Fruit fly (Drosophila melanogaster) whole organism, prepupa: ENCODE data around the gene CG4098.
A peak's percentile ranks its signal among the peaks of the same experiment; 100 is the strongest.

Source experiments
- CG10631 ChIP-seq: fragments of 200-800 bp; sonication (Bioruptor generic); optimal IDR thresholded peaks from 2 replicates; lab custom pipeline; 2016; ENCODE audit warnings: missing biosample characterization, missing genetic modification characterization
- CG10669 ChIP-seq: fragments of 200-800 bp; sonication (Bioruptor generic); optimal IDR thresholded peaks from 3 replicates; lab custom pipeline; 2018; ENCODE audit warnings: missing biosample characterization, mild to moderate bottlenecking, missing genetic modification characterization, moderate library complexity
- CG11762 ChIP-seq: fragments of 200-800 bp; sonication (Bioruptor generic); optimal IDR thresholded peaks from 3 replicates; lab custom pipeline; 2016; ENCODE audit warnings: missing biosample characterization, missing genetic modification characterization; ENCODE audit not compliant: insufficient read depth
- CG1621 ChIP-seq: fragments of 200-800 bp; sonication (Bioruptor generic); optimal IDR thresholded peaks from 3 replicates; lab custom pipeline; 2018; ENCODE audit warnings: missing biosample characterization, mild to moderate bottlenecking, missing genetic modification characterization
- CG3032 ChIP-seq: fragments of 200-800 bp; optimal IDR thresholded peaks from 2 replicates; lab custom pipeline; 2019; ENCODE audit warnings: missing biosample characterization, mild to moderate bottlenecking, missing genetic modification characterization, moderate library complexity
- CG31627 ChIP-seq: fragments of 200-800 bp; sonication (Bioruptor generic); optimal IDR thresholded peaks from 3 replicates; lab custom pipeline; 2016; ENCODE audit warnings: missing biosample characterization, missing genetic modification characterization
- CG32006 ChIP-seq: fragments of 200-800 bp; sonication (Bioruptor generic); optimal IDR thresholded peaks from 3 replicates; lab custom pipeline; 2017; ENCODE audit warnings: missing biosample characterization, mild to moderate bottlenecking, missing genetic modification characterization
- CG34406 ChIP-seq: fragments of 200-800 bp; sonication (Bioruptor generic); optimal IDR thresholded peaks from 3 replicates; lab custom pipeline; 2016; ENCODE audit warnings: missing biosample characterization, missing genetic modification characterization
- CG3919 ChIP-seq: fragments of 200-800 bp; sonication (Bioruptor generic); optimal IDR thresholded peaks from 3 replicates; lab custom pipeline; 2016; ENCODE audit warnings: missing biosample characterization, missing genetic modification characterization
- CG6163 ChIP-seq: fragments of 200-800 bp; sonication (Bioruptor generic); IDR thresholded peaks from 3 replicates; pipeline ENCODE4 v1.3.6; 2022; ENCODE audit warnings: missing biosample characterization, missing genetic modification characterization
- CG6276 ChIP-seq: fragments of 200-800 bp; sonication (Bioruptor generic); optimal IDR thresholded peaks from 2 replicates; lab custom pipeline; 2017; ENCODE audit warnings: missing biosample characterization, mild to moderate bottlenecking, missing genetic modification characterization
- CG6854 ChIP-seq: fragments of 200-800 bp; sonication (Bioruptor generic); optimal IDR thresholded peaks from 2 replicates; lab custom pipeline; 2017; ENCODE audit warnings: missing biosample characterization, mild to moderate bottlenecking, missing genetic modification characterization
- CG7368 ChIP-seq: fragments of 200-800 bp; sonication (Bioruptor generic); optimal IDR thresholded peaks from 3 replicates; lab custom pipeline; 2016; ENCODE audit warnings: missing biosample characterization, missing genetic modification characterization
- CG8319 ChIP-seq: fragments of 200-800 bp; sonication (Bioruptor generic); optimal IDR thresholded peaks from 3 replicates; lab custom pipeline; 2016; ENCODE audit warnings: missing biosample characterization, missing genetic modification characterization
- CG8632 ChIP-seq: fragments of 200-800 bp; sonication (Bioruptor generic); optimal IDR thresholded peaks from 3 replicates; lab custom pipeline; 2016; ENCODE audit warnings: missing biosample characterization, missing genetic modification characterization
- CG9139 ChIP-seq: fragments of 200-800 bp; sonication (Bioruptor generic); optimal IDR thresholded peaks from 3 replicates; lab custom pipeline; 2017; ENCODE audit warnings: missing biosample characterization, mild to moderate bottlenecking, missing genetic modification characterization
- Eip75B ChIP-seq: fragments of 200-800 bp; sonication (Bioruptor generic); optimal IDR thresholded peaks from 3 replicates; lab custom pipeline; 2016; ENCODE audit warnings: missing biosample characterization, missing genetic modification characterization
- Eip78C ChIP-seq: fragments of 200-800 bp; sonication (Bioruptor generic); peaks from one replicate; lab custom pipeline; 2016; ENCODE audit warnings: missing biosample characterization, missing genetic modification characterization
- Eip93F ChIP-seq: fragments of 200-800 bp; sonication (Bioruptor generic); optimal IDR thresholded peaks from 2 replicates; lab custom pipeline; 2016; ENCODE audit warnings: missing biosample characterization, mild to moderate bottlenecking, missing genetic modification characterization
- Gug ChIP-seq: fragments of 200-800 bp; sonication (Bioruptor generic); IDR thresholded peaks from 2 replicates; pipeline ENCODE4 v1.3.6; 2022; ENCODE audit warnings: missing biosample characterization, missing genetic modification characterization
- Hr39 ChIP-seq: fragments of 200-800 bp; sonication (Bioruptor generic); optimal IDR thresholded peaks from 2 replicates; lab custom pipeline; 2016; ENCODE audit warnings: missing biosample characterization, missing genetic modification characterization
- Hr4 ChIP-seq: fragments of 200-800 bp; sonication (Bioruptor generic); optimal IDR thresholded peaks from 3 replicates; lab custom pipeline; 2016; ENCODE audit warnings: missing biosample characterization, missing genetic modification characterization
- Lpt ChIP-seq: fragments of 200-800 bp; sonication (Bioruptor generic); optimal IDR thresholded peaks from 3 replicates; lab custom pipeline; 2016; ENCODE audit warnings: missing biosample characterization, missing genetic modification characterization
- Met ChIP-seq: fragments of 200-800 bp; sonication (Bioruptor generic); optimal IDR thresholded peaks from 3 replicates; lab custom pipeline; 2016; ENCODE audit warnings: missing biosample characterization, missing genetic modification characterization
- OdsH ChIP-seq: fragments of 200-800 bp; sonication (Bioruptor generic); optimal IDR thresholded peaks from 3 replicates; lab custom pipeline; 2016; ENCODE audit warnings: missing biosample characterization, missing genetic modification characterization
- Smox ChIP-seq: fragments of 200-800 bp; sonication (Bioruptor generic); optimal IDR thresholded peaks from 3 replicates; lab custom pipeline; 2016; ENCODE audit warnings: missing biosample characterization, missing genetic modification characterization
- Sox102F ChIP-seq: fragments of 200-800 bp; sonication (Bioruptor generic); optimal IDR thresholded peaks from 2 replicates; lab custom pipeline; 2016; ENCODE audit warnings: missing biosample characterization, mild to moderate bottlenecking, missing genetic modification characterization
- Sox14 ChIP-seq: fragments of 200-800 bp; sonication (Bioruptor generic); optimal IDR thresholded peaks from 3 replicates; lab custom pipeline; 2016; ENCODE audit warnings: missing biosample characterization, missing genetic modification characterization
- Sox15 ChIP-seq: fragments of 200-800 bp; sonication (Bioruptor generic); optimal IDR thresholded peaks from 3 replicates; lab custom pipeline; 2016; ENCODE audit warnings: missing biosample characterization, missing genetic modification characterization
- achi ChIP-seq: fragments of 200-800 bp; sonication (Bioruptor generic); optimal IDR thresholded peaks from 3 replicates; lab custom pipeline; 2016; ENCODE audit warnings: missing biosample characterization, missing genetic modification characterization
- acj6 ChIP-seq: fragments of 200-800 bp; sonication (Bioruptor generic); optimal IDR thresholded peaks from 3 replicates; lab custom pipeline; 2016; ENCODE audit warnings: missing biosample characterization, missing genetic modification characterization
- cyc ChIP-seq: fragments of 200-800 bp; sonication (Bioruptor generic); optimal IDR thresholded peaks from 3 replicates; lab custom pipeline; 2016; ENCODE audit warnings: missing biosample characterization, missing genetic modification characterization
- dsx ChIP-seq: fragments of 200-800 bp; optimal IDR thresholded peaks from 3 replicates; lab custom pipeline; 2019; ENCODE audit warnings: missing biosample characterization, mild to moderate bottlenecking, missing genetic modification characterization, moderate library complexity; ENCODE audit not compliant: poor library complexity, severe bottlenecking
- eg ChIP-seq: fragments of 200-800 bp; sonication (Bioruptor generic); IDR thresholded peaks from 3 replicates; pipeline ENCODE4 v1.3.6; 2022; ENCODE audit warnings: missing biosample characterization, missing genetic modification characterization
- esn ChIP-seq: fragments of 200-800 bp; sonication (Bioruptor generic); optimal IDR thresholded peaks from 2 replicates; lab custom pipeline; 2016; ENCODE audit warnings: missing biosample characterization, mild to moderate bottlenecking, missing genetic modification characterization, moderate library complexity
- fd59A ChIP-seq: fragments of 200-800 bp; sonication (Bioruptor generic); optimal IDR thresholded peaks from 2 replicates; lab custom pipeline; 2017; ENCODE audit warnings: missing biosample characterization, mild to moderate bottlenecking, missing genetic modification characterization, missing genetic modification reagents
- fd85E ChIP-seq: fragments of 200-800 bp; sonication (Bioruptor generic); optimal IDR thresholded peaks from 3 replicates; lab custom pipeline; 2016; ENCODE audit warnings: missing biosample characterization, missing genetic modification characterization
- lz ChIP-seq: fragments of 200-800 bp; sonication (Bioruptor generic); optimal IDR thresholded peaks from 3 replicates; lab custom pipeline; 2016; ENCODE audit warnings: missing biosample characterization, missing genetic modification characterization
- pdm3 ChIP-seq: fragments of 200-800 bp; sonication (Bioruptor generic); optimal IDR thresholded peaks from 3 replicates; lab custom pipeline; 2016; ENCODE audit warnings: missing biosample characterization, missing genetic modification characterization
- salr ChIP-seq, 2 experiments: fragments of 200-800 bp; sonication (Bioruptor generic); optimal IDR thresholded peaks; 3 replicates each; lab custom pipeline; 2016 to 2018; ENCODE audit warnings: missing biosample characterization in 2 of 2, missing genetic modification characterization in 2 of 2, mild to moderate bottlenecking in 1 of 2
- spab ChIP-seq: fragments of 200-800 bp; sonication (Bioruptor generic); optimal IDR thresholded peaks from 2 replicates; lab custom pipeline; 2017; ENCODE audit warnings: missing biosample characterization, mild to moderate bottlenecking, missing genetic modification characterization, missing genetic modification reagents
- ss ChIP-seq, 2 experiments: fragments of 200-800 bp; sonication (Bioruptor generic); optimal IDR thresholded peaks; 2 replicates in 1 of 2; 3 replicates in 1 of 2; lab custom pipeline; 2017 to 2018; ENCODE audit warnings: mild to moderate bottlenecking in 2 of 2, missing biosample characterization in 2 of 2, missing genetic modification characterization in 2 of 2, moderate library complexity in 1 of 2
- svp ChIP-seq: fragments of 200-800 bp; sonication (Bioruptor generic); peaks from one replicate; lab custom pipeline; 2016; ENCODE audit warnings: missing biosample characterization, missing genetic modification characterization
- topi ChIP-seq: fragments of 200-800 bp; sonication (Bioruptor generic); optimal IDR thresholded peaks from 3 replicates; lab custom pipeline; 2016; ENCODE audit warnings: missing biosample characterization, missing genetic modification characterization
- vri ChIP-seq: fragments of 200-800 bp; sonication (Bioruptor generic); optimal IDR thresholded peaks from 3 replicates; lab custom pipeline; 2016; ENCODE audit warnings: missing biosample characterization, mild to moderate bottlenecking, missing genetic modification characterization

CG4098 gene

DNA sequence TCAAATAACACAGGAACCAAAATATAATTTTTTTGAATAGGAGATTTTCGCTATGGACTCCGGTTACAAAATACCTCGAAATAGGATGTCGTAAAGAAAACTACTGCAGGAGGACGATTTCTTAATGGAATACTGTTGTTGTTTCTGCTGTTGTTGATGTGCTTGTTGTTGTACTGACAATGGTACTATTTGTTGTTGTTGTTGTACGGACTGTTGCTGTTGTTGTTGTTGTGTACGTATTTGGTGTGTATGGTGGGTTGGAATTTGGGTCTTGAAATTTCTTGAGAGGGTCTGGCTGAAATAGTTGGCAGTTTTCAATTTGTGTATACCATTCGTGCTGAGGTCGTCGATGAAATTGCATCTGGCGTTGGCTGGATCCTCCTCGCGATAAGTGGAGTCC is 17.1 kb upstream of the CG4098 start:
- TF ChIP-seq Sox14 (GFP tag; lab: Kevin White, UChicago), result no peak

DNA sequence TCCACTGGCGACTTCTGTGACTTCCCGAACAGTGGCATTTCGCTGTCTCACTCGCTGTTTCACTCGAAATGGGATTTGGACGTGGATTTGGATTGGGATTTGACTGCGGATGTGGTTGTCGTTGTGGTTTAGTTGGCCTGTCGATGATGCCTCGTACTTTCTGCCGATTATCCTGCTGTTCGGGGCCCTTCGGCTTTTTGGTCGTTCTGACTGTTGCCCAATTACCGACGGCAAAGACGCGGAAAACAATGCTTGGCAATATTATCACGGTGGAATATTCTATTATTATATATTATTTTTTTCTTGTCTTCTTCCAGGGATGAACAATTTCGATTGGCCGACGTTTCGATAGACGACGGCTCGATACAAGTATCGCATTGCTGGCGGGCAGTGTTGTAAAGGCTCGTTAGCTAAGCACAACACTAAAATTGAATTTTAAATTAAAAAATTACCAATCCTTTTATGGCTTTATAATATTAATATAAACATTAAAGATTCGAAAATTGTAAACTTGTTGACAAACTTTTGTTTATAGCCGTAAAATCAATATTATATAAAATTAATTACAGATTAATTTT is 6.1 kb upstream of the CG4098 start, which contains the start of gene Mo25:
Gene Mo25 (minus strand): TSS at position 341 of the 578 bp plus-strand sequence.
- no peak for TF ChIP-seq Hr4
- TF ChIP-seq esn (GFP tag; lab: Kevin White, UChicago), result peak; percentile 57
- TF ChIP-seq Eip93F (GFP tag; lab: Kevin White, UChicago), result peak; percentile 59
- peak; percentile 46 for TF ChIP-seq topi
- TF ChIP-seq Sox14 (GFP tag; lab: Kevin White, UChicago), result peak; percentile 36
- no peak for TF ChIP-seq CG10669 (GFP tag; lab: Kevin White, UChicago)
- no peak for TF ChIP-seq CG6163 (GFP tag; lab: Robert Waterston, UW)
- peak; percentile 12 for TF ChIP-seq CG31627 (GFP tag; lab: Kevin White, UChicago)
- peak; percentile 24 for TF ChIP-seq pdm3 (GFP tag; lab: Kevin White, UChicago)
- TF ChIP-seq acj6, result peak; percentile 35
- peak; percentile 70 for TF ChIP-seq Eip78C (GFP tag; lab: Kevin White, UChicago)
- TF ChIP-seq Gug (GFP tag; lab: Robert Waterston, UW), result no peak
- peak; percentile 13 for TF ChIP-seq cyc (GFP tag; lab: Kevin White, UChicago)
- no peak for TF ChIP-seq CG7368 (GFP tag; lab: Kevin White, UChicago)
- TF ChIP-seq Sox15, result no peak
- peak; percentile 15 for TF ChIP-seq CG3032 (tag; lab: Kevin White, UChicago)
- no peak for TF ChIP-seq CG6276 (GFP tag; lab: Kevin White, UChicago)
- no peak for TF ChIP-seq spab (GFP tag; lab: Kevin White, UChicago)
- no peak for TF ChIP-seq Eip75B
- TF ChIP-seq vri, result peak; percentile 57
- peak; percentile 39 for TF ChIP-seq lz
- TF ChIP-seq CG3919, result peak; percentile 52
- TF ChIP-seq CG10631, result peak; percentile 34
- TF ChIP-seq OdsH, result peak; percentile 42
- TF ChIP-seq Smox, result peak; percentile 49
- peak; percentile 45 for TF ChIP-seq Met
- no peak for TF ChIP-seq achi (GFP tag; lab: Kevin White, UChicago)
- TF ChIP-seq CG34406 (GFP tag; lab: Kevin White, UChicago), result peak; percentile 3
- TF ChIP-seq CG6854 (GFP tag; lab: Kevin White, UChicago), result peak; percentile 0
- TF ChIP-seq Hr39 (GFP tag; lab: Kevin White, UChicago), result peak; percentile 19
- peak; percentile 67 for TF ChIP-seq Sox102F (GFP tag; lab: Kevin White, UChicago)

DNA sequence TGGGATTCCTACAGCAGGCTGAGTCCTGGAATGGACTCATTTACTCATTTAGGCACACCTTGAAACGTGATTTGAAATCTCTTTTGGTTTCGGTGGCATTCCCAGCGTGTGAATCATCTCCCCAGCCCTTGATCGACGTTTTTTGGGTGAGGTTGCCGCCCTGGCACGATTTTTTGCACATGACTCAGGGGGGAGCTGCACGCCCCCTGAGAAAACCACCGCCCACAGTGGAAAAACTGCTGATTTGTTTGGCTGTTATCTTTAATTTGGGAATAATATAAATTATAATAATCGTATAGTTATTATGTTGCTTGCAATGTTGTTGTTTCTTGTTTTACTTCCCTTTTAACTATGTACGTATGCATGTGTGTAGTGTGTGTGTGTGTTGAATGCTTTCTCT is 3.8 kb upstream of the CG4098 start:
- peak; percentile 14 for TF ChIP-seq CG31627 (GFP tag; lab: Kevin White, UChicago)
- no peak for TF ChIP-seq CG1621 (tag; lab: Kevin White, UChicago)
- peak; percentile 26 for TF ChIP-seq esn (GFP tag; lab: Kevin White, UChicago)
- no peak for TF ChIP-seq fd59A (GFP tag; lab: Kevin White, UChicago)
- no peak for TF ChIP-seq CG8319 (GFP tag; lab: Kevin White, UChicago)
- TF ChIP-seq Met, result peak; percentile 1
- no peak for TF ChIP-seq CG11762 (GFP tag; lab: Kevin White, UChicago)
- TF ChIP-seq Hr39 (GFP tag; lab: Kevin White, UChicago), result no peak
- TF ChIP-seq OdsH, result no peak
- TF ChIP-seq CG8632 (GFP tag; lab: Kevin White, UChicago), result no peak
- TF ChIP-seq Sox102F (GFP tag; lab: Kevin White, UChicago), result peak; percentile 21
- no peak for TF ChIP-seq CG9139 (GFP tag; lab: Kevin White, UChicago)
- TF ChIP-seq CG10631, result no peak
- no peak for TF ChIP-seq Lpt (GFP tag; lab: Kevin White, UChicago)
- no peak for TF ChIP-seq topi
- TF ChIP-seq CG10669 (GFP tag; lab: Kevin White, UChicago), result no peak
- no peak for TF ChIP-seq Gug (GFP tag; lab: Robert Waterston, UW)
- no peak for TF ChIP-seq fd85E (GFP tag; lab: Kevin White, UChicago)
- TF ChIP-seq Eip75B, result no peak
- TF ChIP-seq eg (GFP tag; lab: Robert Waterston, UW), result no peak
- TF ChIP-seq ss (GFP tag; optimal IDR thresholded peaks at IDR 0.05; lab: Kevin White, UChicago), result no peak
- TF ChIP-seq CG6854 (GFP tag; lab: Kevin White, UChicago), result no peak
- no peak for TF ChIP-seq salr (GFP tag; optimal IDR thresholded peaks at IDR 0.05; lab: Kevin White, UChicago)
- peak; percentile 53 for TF ChIP-seq Eip78C (GFP tag; lab: Kevin White, UChicago)
- no peak for TF ChIP-seq spab (GFP tag; lab: Kevin White, UChicago)
- peak; percentile 23 for TF ChIP-seq Hr4
- TF ChIP-seq Eip93F (GFP tag; lab: Kevin White, UChicago), result peak; percentile 3
- peak; percentile 79 for TF ChIP-seq svp (GFP tag; lab: Kevin White, UChicago)
- TF ChIP-seq acj6, result peak; percentile 2
- no peak for TF ChIP-seq CG32006 (GFP tag; lab: Kevin White, UChicago)
- TF ChIP-seq pdm3 (GFP tag; lab: Kevin White, UChicago), result no peak
- no peak for TF ChIP-seq CG34406 (GFP tag; lab: Kevin White, UChicago)
- TF ChIP-seq cyc (GFP tag; lab: Kevin White, UChicago), result no peak
- no peak for TF ChIP-seq dsx (GFP tag; lab: Kevin White, UChicago)
- TF ChIP-seq CG7368 (GFP tag; lab: Kevin White, UChicago), result no peak
